Worm (Caenorhabditis elegans) whole organism, L1 larva: Measurements from ENCODE around the gene prx-2.
A peak's percentile ranks its signal among the peaks of the same experiment; 100 is the strongest.

Experiments
- C04F5.9 ChIP-seq: sonication (generic microtip); optimal IDR thresholded peaks from 2 replicates; lab custom pipeline; 2016; ENCODE audit warnings: missing genetic modification characterization, missing compliant biosample characterization
- C16A3.4 ChIP-seq: fragments of 150-350 bp; optimal IDR thresholded peaks from 2 replicates; lab custom pipeline; 2014; ENCODE audit warnings: missing biosample characterization, missing genetic modification characterization
- F16B12.6 ChIP-seq: fragments of 150-350 bp; optimal IDR thresholded peaks from 2 replicates; lab custom pipeline; 2014; ENCODE audit warnings: missing biosample characterization, missing genetic modification characterization
- alr-1 ChIP-seq: fragments of 200-800 bp; sonication (Bioruptor generic); optimal IDR thresholded peaks from 2 replicates; lab custom pipeline; 2018; ENCODE audit warnings: borderline replicate concordance, mild to moderate bottlenecking, missing genetic modification characterization, missing compliant biosample characterization
- ama-1 ChIP-seq: fragments of 150-350 bp; optimal IDR thresholded peaks from 2 replicates; lab custom pipeline; 2014
- blmp-1 ChIP-seq: fragments of 150-350 bp; optimal IDR thresholded peaks from 2 replicates; lab custom pipeline; 2014; ENCODE audit warnings: missing biosample characterization, missing genetic modification characterization
- ceh-8 ChIP-seq: fragments of 200-800 bp; sonication (Bioruptor generic); optimal IDR thresholded peaks from 2 replicates; lab custom pipeline; 2018; ENCODE audit warnings: mild to moderate bottlenecking, missing genetic modification characterization, moderate library complexity, missing compliant biosample characterization
- ces-1 ChIP-seq: fragments of 150-350 bp; optimal IDR thresholded peaks from 2 replicates; lab custom pipeline; 2014; ENCODE audit warnings: missing biosample characterization, missing genetic modification reagents, missing genetic modification characterization
- dpl-1 ChIP-seq, 3 experiments: fragments of 150-350 bp in 2 of 3; sonication (generic microtip) in 1 of 3; optimal IDR thresholded peaks; 2 replicates each; lab custom pipeline; 2014 to 2017; ENCODE audit warnings: missing biosample characterization in 3 of 3, missing genetic modification characterization in 3 of 3, missing genetic modification reagents in 3 of 3
- efl-3 ChIP-seq: fragments of 200-800 bp; sonication (Bioruptor generic); optimal IDR thresholded peaks from 2 replicates; lab custom pipeline; 2018; ENCODE audit warnings: mild to moderate bottlenecking, missing genetic modification characterization, missing compliant biosample characterization
- egl-13 ChIP-seq: sonication (generic microtip); optimal IDR thresholded peaks from 2 replicates; lab custom pipeline; 2016; ENCODE audit warnings: missing genotype, missing genetic modification reagents, missing genetic modification characterization, missing compliant biosample characterization
- elt-2 ChIP-seq: sonication (generic microtip); optimal IDR thresholded peaks from 2 replicates; lab custom pipeline; 2016; ENCODE audit warnings: missing genetic modification characterization, mild to moderate bottlenecking, inconsistent platforms, missing compliant biosample characterization, missing genetic modification reagents
- elt-3 ChIP-seq, 6 experiments: fragments of 150-350 bp in 1 of 6; sonication (generic microtip); optimal IDR thresholded peaks; 2 replicates each; lab custom pipeline; 2017 to 2018; ENCODE audit warnings: missing biosample characterization in 6 of 6, missing genetic modification characterization in 6 of 6, inconsistent platforms in 1 of 6
- fkh-10 ChIP-seq: sonication (generic microtip); optimal IDR thresholded peaks from 2 replicates; lab custom pipeline; 2017; ENCODE audit warnings: missing biosample characterization, missing genetic modification reagents, missing genetic modification characterization
- fkh-8 ChIP-seq: sonication (generic microtip); optimal IDR thresholded peaks from 2 replicates; lab custom pipeline; 2016; ENCODE audit warnings: mild to moderate bottlenecking, missing genetic modification characterization, missing compliant biosample characterization
- fos-1 ChIP-seq: fragments of 150-350 bp; optimal IDR thresholded peaks from 2 replicates; lab custom pipeline; 2014; ENCODE audit warnings: missing biosample characterization, missing genetic modification characterization
- grh-1 ChIP-seq: fragments of 200-800 bp; sonication (Bioruptor generic); IDR thresholded peaks from 2 replicates; pipeline ENCODE4 v1.3.6; 2022; ENCODE audit warnings: missing genetic modification reagents, missing genetic modification characterization, missing compliant biosample characterization
- hlh-17 ChIP-seq: fragments of 200-800 bp; sonication (Bioruptor generic); optimal IDR thresholded peaks from 2 replicates; lab custom pipeline; 2018; ENCODE audit warnings: missing genetic modification characterization, mild to moderate bottlenecking, missing compliant biosample characterization, moderate library complexity, borderline replicate concordance
- hpl-2 ChIP-seq: fragments of 150-350 bp; optimal IDR thresholded peaks from 2 replicates; lab custom pipeline; 2014; ENCODE audit warnings: missing biosample characterization, missing genetic modification reagents, missing genetic modification characterization
- irx-1 ChIP-seq: sonication (generic microtip); optimal IDR thresholded peaks from 2 replicates; lab custom pipeline; 2016; ENCODE audit warnings: missing genetic modification characterization, missing compliant biosample characterization
- isw-1 ChIP-seq: fragments of 200-800 bp; sonication (Bioruptor generic); IDR thresholded peaks from 2 replicates; pipeline ENCODE4 v1.3.6; 2022; ENCODE audit warnings: missing genetic modification characterization, missing compliant biosample characterization
- lin-14 ChIP-seq: fragments of 200-800 bp; sonication (Bioruptor generic); optimal IDR thresholded peaks from 2 replicates; lab custom pipeline; 2018; ENCODE audit warnings: mild to moderate bottlenecking, missing genetic modification characterization, moderate library complexity, missing compliant biosample characterization
- lin-15B ChIP-seq: fragments of 150-350 bp; sonication (generic microtip); optimal IDR thresholded peaks from 3 replicates; lab custom pipeline; 2014; ENCODE audit warnings: missing biosample characterization, missing genetic modification characterization
- lin-35 ChIP-seq, 2 experiments: fragments of 150-350 bp; optimal IDR thresholded peaks; 2 replicates each; lab custom pipeline; 2014; ENCODE audit warnings: missing biosample characterization in 2 of 2, missing genetic modification characterization in 2 of 2, missing genetic modification reagents in 2 of 2
- lir-3 ChIP-seq: sonication (generic microtip); optimal IDR thresholded peaks from 2 replicates; lab custom pipeline; 2016; ENCODE audit warnings: mild to moderate bottlenecking, missing genetic modification characterization, moderate library complexity, missing compliant biosample characterization; ENCODE audit not compliant: poor library complexity
- lsy-2 ChIP-seq, 2 experiments: fragments of 150-350 bp; optimal IDR thresholded peaks; 2 replicates each; lab custom pipeline; 2014; ENCODE audit warnings: missing biosample characterization in 2 of 2, missing genetic modification characterization in 2 of 2
- mab-9 ChIP-seq: fragments of 200-800 bp; sonication (Bioruptor generic); IDR thresholded peaks from 2 replicates; pipeline ENCODE4 v1.3.6; 2022; ENCODE audit warnings: missing genetic modification reagents, missing genetic modification characterization, missing compliant biosample characterization
- mdl-1 ChIP-seq, 2 experiments: fragments of 150-350 bp; optimal IDR thresholded peaks; 2 replicates each; lab custom pipeline; 2014 to 2017; ENCODE audit warnings: missing biosample characterization in 2 of 2, missing genetic modification characterization in 2 of 2, inconsistent platforms in 1 of 2
- nhr-11 ChIP-seq: fragments of 150-350 bp; optimal IDR thresholded peaks from 2 replicates; lab custom pipeline; 2014; ENCODE audit warnings: missing biosample characterization, missing genetic modification characterization
- nhr-19 ChIP-seq: fragments of 200-800 bp; sonication (Bioruptor generic); conservative IDR thresholded peaks from 2 replicates; pipeline ENCODE4 v1.3.6; 2022; ENCODE audit warnings: missing genetic modification characterization, missing compliant biosample characterization
- nhr-20 ChIP-seq: sonication (generic microtip); optimal IDR thresholded peaks from 2 replicates; lab custom pipeline; 2016; ENCODE audit warnings: mild to moderate bottlenecking, missing genetic modification characterization, missing compliant biosample characterization
- nhr-237 ChIP-seq: fragments of 150-350 bp; optimal IDR thresholded peaks from 2 replicates; lab custom pipeline; 2014; ENCODE audit warnings: missing biosample characterization, missing genetic modification characterization
- nhr-47 ChIP-seq: sonication (generic microtip); optimal IDR thresholded peaks from 2 replicates; lab custom pipeline; 2016; ENCODE audit warnings: mild to moderate bottlenecking, missing genetic modification characterization, moderate library complexity, missing compliant biosample characterization
- nhr-77 ChIP-seq: fragments of 150-350 bp; optimal IDR thresholded peaks from 2 replicates; lab custom pipeline; 2014; ENCODE audit warnings: missing biosample characterization, missing genetic modification characterization
- nhr-84 ChIP-seq: sonication (generic microtip); optimal IDR thresholded peaks from 2 replicates; lab custom pipeline; 2017; ENCODE audit warnings: missing biosample characterization, missing genetic modification characterization
- nhr-85 ChIP-seq: sonication (generic microtip); peaks from one replicate; lab custom pipeline; 2016; ENCODE audit warnings: missing genetic modification characterization, inconsistent platforms, missing compliant biosample characterization
- nhr-90 ChIP-seq: sonication (generic microtip); optimal IDR thresholded peaks from 2 replicates; lab custom pipeline; 2016; ENCODE audit warnings: mild to moderate bottlenecking, missing genetic modification characterization, missing compliant biosample characterization; ENCODE audit not compliant: poor library complexity
- pag-3 ChIP-seq: sonication (generic microtip); optimal IDR thresholded peaks from 2 replicates; lab custom pipeline; 2017; ENCODE audit warnings: missing genetic modification characterization, mild to moderate bottlenecking, missing compliant biosample characterization, antibody characterized with exemption, borderline replicate concordance; ENCODE audit not compliant: insufficient read depth
- pax-3 ChIP-seq: fragments of 200-800 bp; sonication (Bioruptor generic); optimal IDR thresholded peaks from 2 replicates; lab custom pipeline; 2018; ENCODE audit warnings: mild to moderate bottlenecking, missing genetic modification characterization, moderate library complexity, missing compliant biosample characterization
- pqm-1 ChIP-seq: sonication (generic microtip); optimal IDR thresholded peaks from 3 replicates; lab custom pipeline; 2017; ENCODE audit warnings: missing biosample characterization, missing genetic modification characterization
- rnt-1 ChIP-seq: sonication (generic microtip); optimal IDR thresholded peaks from 2 replicates; lab custom pipeline; 2016; ENCODE audit warnings: mild to moderate bottlenecking, missing genetic modification characterization, moderate library complexity, missing compliant biosample characterization
- snpc-4 ChIP-seq: fragments of 150-350 bp; optimal IDR thresholded peaks from 2 replicates; lab custom pipeline; 2014; ENCODE audit warnings: missing biosample characterization, missing genetic modification characterization
- sox-4 ChIP-seq: sonication (generic microtip); optimal IDR thresholded peaks from 2 replicates; lab custom pipeline; 2016; ENCODE audit warnings: missing genetic modification characterization, missing compliant biosample characterization
- sptf-1 ChIP-seq: fragments of 150-350 bp; optimal IDR thresholded peaks from 2 replicates; lab custom pipeline; 2014; ENCODE audit warnings: missing biosample characterization, missing genetic modification characterization
- sup-37 ChIP-seq: fragments of 200-800 bp; sonication (Bioruptor generic); optimal IDR thresholded peaks from 2 replicates; lab custom pipeline; 2018; ENCODE audit warnings: mild to moderate bottlenecking, missing genetic modification characterization, missing compliant biosample characterization
- tbx-2 ChIP-seq: sonication (generic microtip); optimal IDR thresholded peaks from 2 replicates; lab custom pipeline; 2016; ENCODE audit warnings: missing genetic modification characterization, missing compliant biosample characterization
- vab-15 ChIP-seq: sonication (generic microtip); optimal IDR thresholded peaks from 2 replicates; lab custom pipeline; 2017; ENCODE audit warnings: missing genotype, mild to moderate bottlenecking, missing genetic modification characterization, missing compliant biosample characterization
- zag-1 ChIP-seq: fragments of 150-350 bp; optimal IDR thresholded peaks from 2 replicates; lab custom pipeline; 2014; ENCODE audit warnings: missing biosample characterization, missing genetic modification characterization
- ztf-4 ChIP-seq: fragments of 150-350 bp; optimal IDR thresholded peaks from 2 replicates; lab custom pipeline; 2014; ENCODE audit warnings: missing biosample characterization, missing genetic modification characterization

Gene prx-2

DNA sequence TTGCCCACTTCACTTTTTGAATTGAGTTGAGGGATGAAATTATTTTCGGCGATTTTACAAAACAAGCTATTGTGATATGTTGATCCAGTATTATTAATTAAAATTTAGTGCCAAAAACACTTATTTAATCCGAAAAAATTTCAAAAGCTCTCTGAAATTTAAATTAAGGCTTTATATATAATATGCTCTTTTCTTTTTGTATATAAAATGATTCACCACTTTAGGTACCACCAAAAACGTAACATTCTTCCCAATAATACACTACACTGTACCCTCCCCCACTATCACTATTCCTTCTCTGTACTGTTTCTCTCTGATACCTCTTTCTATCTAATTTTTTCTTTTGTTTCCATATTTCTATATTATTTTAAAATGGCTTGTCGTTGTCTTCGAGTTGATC is at the start of gene prx-2:
Gene prx-2, plus strand, starts transcription at position 301 of the 400 bp plus-strand sequence.
- TF ChIP-seq hpl-2 (GFP tag; lab: Kevin White, UChicago) (no peak), ztf-4 (tag; lab: Kevin White, UChicago) (no peak), mdl-1 (tag; optimal IDR thresholded peaks at IDR 0.05; lab: Kevin White, UChicago) (no peak), ceh-8 (GFP tag; lab: Kevin White, UChicago) (no peak), isw-1 (GFP tag; lab: Robert Waterston, UW) (no peak), irx-1 (tag; lab: Kevin White, UChicago) (no peak), sup-37 (GFP tag; lab: Kevin White, UChicago) (no peak), nhr-19 (GFP tag; lab: Robert Waterston, UW) (no peak), nhr-77 (no peak), nhr-237 (tag; lab: Kevin White, UChicago) (no peak), fos-1 (tag; lab: Kevin White, UChicago) (no peak), sox-4 (tag; lab: Kevin White, UChicago) (no peak), lin-15B (tag; lab: Kevin White, UChicago) (no peak)

DNA sequence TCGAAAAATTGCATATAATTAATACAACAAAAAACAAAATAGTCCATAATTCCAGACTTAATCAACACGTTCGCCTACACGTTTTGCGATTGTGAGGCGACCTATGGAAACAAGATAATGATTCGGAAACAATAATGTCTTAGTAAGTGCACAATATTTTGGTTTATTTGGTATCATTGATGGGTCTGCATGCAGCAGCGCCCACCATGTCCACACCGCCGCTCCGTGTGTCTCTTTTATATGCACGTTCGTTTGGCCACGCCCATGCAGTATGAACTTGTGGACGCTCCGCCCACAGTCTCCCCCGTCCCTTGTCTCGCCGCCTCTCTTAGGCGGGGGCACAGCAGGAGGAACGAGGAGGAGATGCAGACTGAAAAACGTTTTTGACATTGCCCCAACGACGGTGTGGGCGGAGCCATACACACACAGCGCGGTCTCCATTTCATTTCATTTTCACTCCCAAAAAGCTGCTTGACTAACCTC is 49.7 kb upstream of the prx-2 start, which contains the start of gene mig-38:
Gene mig-38, plus strand, starts transcription at position 54 of the 483 bp plus-strand sequence.
- TF ChIP-seq F16B12.6 (no peak), sup-37 (GFP tag; lab: Kevin White, UChicago) (no peak), fkh-10 (GFP tag; lab: Kevin White, UChicago) (peak; percentile 51), hlh-17 (no peak), ces-1 (GFP tag; lab: Kevin White, UChicago) (no peak), sptf-1 (no peak), pax-3 (no peak), rnt-1 (peak; percentile 39), nhr-237 (tag; lab: Kevin White, UChicago) (no peak), lir-3 (tag; lab: Kevin White, UChicago) (peak; percentile 51), nhr-47 (peak; percentile 72), C16A3.4 (no peak), lin-35 (GFP tag; optimal IDR thresholded peaks at IDR 0.05; lab: Kevin White, UChicago) (peak; percentile 37 to 46), sox-4 (tag; lab: Kevin White, UChicago) (peak; percentile 2), efl-3 (GFP tag; lab: Kevin White, UChicago) (peak; percentile 48), pqm-1 (tag; lab: Kevin White, UChicago) (no peak), pag-3 (tag; lab: Kevin White, UChicago) (no peak), fkh-8 (tag; lab: Kevin White, UChicago) (peak; percentile 62), C04F5.9 (peak; percentile 32), grh-1 (GFP tag; lab: Robert Waterston, UW) (no peak), lsy-2 (tag; optimal IDR thresholded peaks at IDR 0.05; lab: Kevin White, UChicago) (peak; percentile 34 to 42), nhr-19 (GFP tag; lab: Robert Waterston, UW) (peak; percentile 18; the same call in 1 of the 2 replicates), nhr-11 (tag; lab: Kevin White, UChicago) (no peak), alr-1 (tag; lab: Kevin White, UChicago) (no peak), nhr-85 (tag; lab: Kevin White, UChicago) (peak; percentile 65), mab-9 (GFP tag; lab: Robert Waterston, UW) (0 out of 2 replicates have a peak, but pooled peaks have one; percentile 11), zag-1 (tag; lab: Kevin White, UChicago) (no peak), hpl-2 (GFP tag; lab: Kevin White, UChicago) (no peak), tbx-2 (tag; lab: Kevin White, UChicago) (peak; percentile 14), elt-3 (tag; optimal IDR thresholded peaks at IDR 0.05; lab: Kevin White, UChicago) (no peak), lin-14 (GFP tag; lab: Kevin White, UChicago) (peak; percentile 75), nhr-20 (tag; lab: Kevin White, UChicago) (peak; percentile 70), dpl-1 (GFP tag; optimal IDR thresholded peaks at IDR 0.05; lab: Kevin White, UChicago) (peak in 1 of 3 experiments; percentile 15), blmp-1 (tag; lab: Kevin White, UChicago) (peak; percentile 32), elt-2 (tag; lab: Kevin White, UChicago) (peak; percentile 25), lin-15B (tag; lab: Kevin White, UChicago) (no peak), nhr-90 (tag; lab: Kevin White, UChicago) (no peak), nhr-84 (tag; lab: Kevin White, UChicago) (no peak), snpc-4 (tag; lab: Kevin White, UChicago) (no peak), mdl-1 (tag; optimal IDR thresholded peaks at IDR 0.05; lab: Kevin White, UChicago) (peak in 1 of 2 experiments; percentile 43), egl-13 (peak; percentile 63), vab-15 (tag; lab: Kevin White, UChicago) (no peak), ama-1 (peak; percentile 93)
